Fruit fly (Drosophila melanogaster): Measurements from ENCODE around the gene pira.

pira gene

DNA sequence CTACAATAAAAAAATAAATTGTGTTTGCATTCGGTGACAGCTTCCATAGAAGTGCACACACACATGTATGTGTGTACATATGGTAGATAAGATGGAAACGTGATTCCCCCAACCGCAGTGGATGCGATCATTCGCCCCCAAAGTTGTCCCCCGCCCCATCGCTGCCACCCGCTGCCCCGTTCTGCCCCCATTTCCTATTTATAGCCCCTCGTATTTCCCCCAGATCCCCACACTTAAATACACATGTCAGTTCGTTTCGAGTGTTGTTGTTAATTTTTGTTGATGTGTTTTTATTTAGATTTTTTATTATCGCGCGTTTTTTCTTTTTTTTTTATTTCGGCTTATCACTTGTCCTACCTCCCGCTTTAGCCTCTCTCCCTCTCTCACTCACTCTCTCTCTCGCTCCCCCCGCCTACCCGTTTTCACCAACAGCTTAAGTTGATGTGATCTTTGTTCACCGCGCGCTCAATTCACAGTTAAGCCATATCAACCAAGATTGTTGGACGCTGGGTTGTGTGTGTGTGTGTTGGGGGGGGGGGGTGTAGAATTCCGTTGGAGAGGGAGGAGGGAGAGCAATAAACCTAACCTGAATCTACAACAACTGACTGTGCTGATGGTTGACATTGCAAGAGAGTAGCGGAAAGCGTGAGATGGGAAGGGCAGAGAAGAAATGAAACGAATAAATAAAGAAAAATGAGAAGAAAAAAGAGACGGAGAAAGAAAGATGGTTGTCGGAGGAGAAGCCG, 9.6 kb downstream of the pira start (continued):
- TF ChIP-seq CG2889 (GFP tag; IDR thresholded peaks at IDR 0.05) (no peak), run (tag; optimal IDR thresholded peaks at IDR 0.05) (no peak), ftz-f1 (GFP tag; optimal IDR thresholded peaks at IDR 0.05) (no peak), dysf (GFP tag; IDR thresholded peaks at IDR 0.05) (peak; percentile 39; the same call in 1 of the 3 replicates), CG7271 (tag; optimal IDR thresholded peaks at IDR 0.05) (no peak), CHES-1-like (GFP tag; optimal IDR thresholded peaks at IDR 0.05) (no peak), zfh1 (GFP tag; IDR thresholded peaks at IDR 0.05) (peak; percentile 45; the same call in 1 of the 3 replicates), jing (GFP tag; optimal IDR thresholded peaks at IDR 0.05) (no peak), CG11723 (GFP tag; optimal IDR thresholded peaks at IDR 0.05) (peak; percentile 13), Oaz (GFP tag; IDR thresholded peaks at IDR 0.05) (no peak), CG12236 (GFP tag; optimal IDR thresholded peaks at IDR 0.05) (no peak), lbe (GFP tag; optimal IDR thresholded peaks at IDR 0.05) (no peak), Sox102F (GFP tag; optimal IDR thresholded peaks at IDR 0.05) (no peak), tio (GFP tag; optimal IDR thresholded peaks at IDR 0.05) (no peak), CG1832 (GFP tag; optimal IDR thresholded peaks at IDR 0.05) (peak; percentile 73), Ptx1 (GFP tag; IDR thresholded peaks at IDR 0.05) (no peak), sd (tag; optimal IDR thresholded peaks at IDR 0.05) (peak; percentile 93), CG9609 (GFP tag; optimal IDR thresholded peaks at IDR 0.05) (no peak), BtbVII (GFP tag; optimal IDR thresholded peaks at IDR 0.05) (no peak), klu (GFP tag; IDR thresholded peaks at IDR 0.05) (peak; percentile 30; the same call in 1 of the 2 replicates), Ada2b (GFP tag; IDR thresholded peaks at IDR 0.05) (no peak), Fer1 (GFP tag; optimal IDR thresholded peaks at IDR 0.05) (no peak), CG7987 (GFP tag; optimal IDR thresholded peaks at IDR 0.05) (no peak), CG31365 (tag; optimal IDR thresholded peaks at IDR 0.05) (no peak), CG3995 (GFP tag; optimal IDR thresholded peaks at IDR 0.05) (no peak), Bdp1 (GFP tag; optimal IDR thresholded peaks at IDR 0.05) (no peak), Stat92E (GFP tag; optimal IDR thresholded peaks at IDR 0.05) (no peak), CG34376 (GFP tag; optimal IDR thresholded peaks at IDR 0.05) (peak; percentile 67), Hey (tag; optimal IDR thresholded peaks at IDR 0.05) (no peak), wdn (GFP tag; IDR thresholded peaks at IDR 0.05) (no peak), emc (GFP tag; optimal IDR thresholded peaks at IDR 0.05) (no peak), Eip74EF (GFP tag; optimal IDR thresholded peaks at IDR 0.05) (no peak), Lim3 (GFP tag; IDR thresholded peaks at IDR 0.05) (no peak), Atf3 (GFP tag; optimal IDR thresholded peaks at IDR 0.05) (no peak), ase (GFP tag; IDR thresholded peaks at IDR 0.05) (no peak), sim (GFP tag; IDR thresholded peaks at IDR 0.05) (no peak), CG8478 (optimal IDR thresholded peaks at IDR 0.05) (no peak), ash1 (GFP tag; optimal IDR thresholded peaks at IDR 0.05) (peak; percentile 83), CG11085 (GFP tag; IDR thresholded peaks at IDR 0.05) (no peak), btn (GFP tag; optimal IDR thresholded peaks at IDR 0.05) (no peak), CG14860 (GFP tag; IDR thresholded peaks at IDR 0.05; ENCODE audit: partially characterized antibody) (no peak), ind (GFP tag; optimal IDR thresholded peaks at IDR 0.05) (no peak), Camta (GFP tag; optimal IDR thresholded peaks at IDR 0.05) (no peak), CG13296 (GFP tag; optimal IDR thresholded peaks at IDR 0.05) (no peak), Vsx1 (GFP tag; optimal IDR thresholded peaks at IDR 0.05) (no peak), tll (GFP tag; optimal IDR thresholded peaks at IDR 0.05) (no peak), seq (GFP tag; IDR thresholded peaks at IDR 0.05) (no peak), gcm (GFP tag; optimal IDR thresholded peaks at IDR 0.05) (no peak), Bgb (GFP tag; IDR thresholded peaks at IDR 0.05; ENCODE audit: partially characterized antibody) (no peak), CG8924 (tag; optimal IDR thresholded peaks at IDR 0.05) (no peak)

Measured in whole organism, embryonic.